Fruit fly (Drosophila melanogaster) whole organism, embryonic: ENCODE data around the gene Nin.

Experiments
- BEAF-32 ChIP-seq: fragments of 200-800 bp; sonication (Bioruptor generic); optimal IDR thresholded peaks from 3 replicates; lab custom pipeline; 2017; ENCODE audit warnings: missing biosample characterization, missing genetic modification characterization, mild to moderate bottlenecking, moderate library complexity, missing genetic modification reagents
- Bdp1 ChIP-seq: fragments of 200-800 bp; sonication (Bioruptor generic); optimal IDR thresholded peaks from 3 replicates; lab custom pipeline; 2016; ENCODE audit warnings: missing biosample characterization, missing genetic modification characterization
- CG10431 ChIP-seq: fragments of 200-800 bp; sonication (Bioruptor generic); optimal IDR thresholded peaks from 3 replicates; lab custom pipeline; 2018; ENCODE audit warnings: missing biosample characterization, mild to moderate bottlenecking, missing genetic modification characterization
- CG11504 ChIP-seq: fragments of 200-800 bp; sonication (Bioruptor generic); optimal IDR thresholded peaks from 3 replicates; lab custom pipeline; 2019; ENCODE audit warnings: missing biosample characterization, mild to moderate bottlenecking, missing genetic modification characterization, moderate library complexity
- CG13296 ChIP-seq: fragments of 200-800 bp; sonication (Bioruptor generic); optimal IDR thresholded peaks from 3 replicates; lab custom pipeline; 2018; ENCODE audit warnings: missing biosample characterization, mild to moderate bottlenecking, missing genetic modification characterization
- CG13624 ChIP-seq: fragments of 200-800 bp; sonication (Bioruptor generic); optimal IDR thresholded peaks from 2 replicates; lab custom pipeline; 2016; ENCODE audit warnings: missing biosample characterization, missing genetic modification characterization
- CG14014 ChIP-seq: fragments of 200-800 bp; sonication (Bioruptor generic); IDR thresholded peaks from 2 replicates; pipeline ENCODE4 v1.3.6; 2022; ENCODE audit warnings: missing biosample characterization, missing genetic modification characterization
- CG14710 ChIP-seq: fragments of 200-800 bp; sonication (Bioruptor generic); optimal IDR thresholded peaks from 3 replicates; lab custom pipeline; 2019; ENCODE audit warnings: missing biosample characterization, mild to moderate bottlenecking, missing genetic modification characterization, moderate library complexity
- CG15269 ChIP-seq: fragments of 200-800 bp; sonication (Bioruptor generic); optimal IDR thresholded peaks from 2 replicates; lab custom pipeline; 2018; ENCODE audit warnings: missing biosample characterization, mild to moderate bottlenecking, missing genetic modification characterization, moderate library complexity
- CG16815 ChIP-seq: fragments of 200-800 bp; sonication (Bioruptor generic); optimal IDR thresholded peaks from 3 replicates; lab custom pipeline; 2017; ENCODE audit warnings: missing biosample characterization, mild to moderate bottlenecking, missing genetic modification characterization
- CG30403 ChIP-seq: fragments of 200-800 bp; sonication (Bioruptor generic); optimal IDR thresholded peaks from 3 replicates; lab custom pipeline; 2016; ENCODE audit warnings: missing biosample characterization, missing genetic modification characterization
- CG30431 ChIP-seq: fragments of 200-800 bp; sonication (Bioruptor generic); optimal IDR thresholded peaks from 2 replicates; lab custom pipeline; 2017; ENCODE audit warnings: missing biosample characterization, missing genetic modification characterization
- CG43689 ChIP-seq: fragments of 200-800 bp; sonication (Bioruptor generic); IDR thresholded peaks from 2 replicates; pipeline ENCODE4 v1.3.6; 2022; ENCODE audit warnings: missing biosample characterization, missing genetic modification characterization
- CG6175 ChIP-seq: fragments of 200-800 bp; sonication (Bioruptor generic); IDR thresholded peaks from 3 replicates; pipeline ENCODE4 v1.3.6; 2022; ENCODE audit warnings: missing biosample characterization, missing genetic modification characterization
- CG9876 ChIP-seq: fragments of 200-800 bp; sonication (Bioruptor generic); optimal IDR thresholded peaks from 2 replicates; lab custom pipeline; 2016; ENCODE audit warnings: missing biosample characterization, missing genetic modification characterization
- E2f2 ChIP-seq: fragments of 200-800 bp; sonication (Bioruptor generic); IDR thresholded peaks from 2 replicates; pipeline ENCODE4 v1.3.6; 2022; ENCODE audit warnings: missing biosample characterization, missing genetic modification characterization
- Gug ChIP-seq: fragments of 200-800 bp; sonication (Bioruptor generic); IDR thresholded peaks from 4 replicates; pipeline ENCODE4 v1.3.6; 2022; ENCODE audit warnings: missing biosample characterization, missing genetic modification characterization
- HLHmδ ChIP-seq: fragments of 200-800 bp; sonication (Bioruptor generic); optimal IDR thresholded peaks from 2 replicates; lab custom pipeline; 2018; ENCODE audit warnings: missing biosample characterization, mild to moderate bottlenecking, missing genetic modification characterization, moderate library complexity
- Hr51 ChIP-seq, 2 experiments: fragments of 200-800 bp; sonication (Bioruptor generic); optimal IDR thresholded peaks; 2 replicates in 1 of 2; 3 replicates in 1 of 2; lab custom pipeline; 2016 to 2018; ENCODE audit warnings: missing biosample characterization in 2 of 2, missing genetic modification characterization in 2 of 2, mild to moderate bottlenecking in 1 of 2, moderate library complexity in 1 of 2
- NC2β ChIP-seq: fragments of 200-800 bp; sonication (Bioruptor generic); optimal IDR thresholded peaks from 2 replicates; lab custom pipeline; 2016; ENCODE audit warnings: missing biosample characterization, missing genetic modification characterization
- PHDP ChIP-seq: fragments of 200-800 bp; sonication (Bioruptor generic); optimal IDR thresholded peaks from 3 replicates; lab custom pipeline; 2018; ENCODE audit warnings: missing biosample characterization, mild to moderate bottlenecking, missing genetic modification characterization, moderate library complexity
- Sox102F ChIP-seq: fragments of 200-800 bp; sonication (Bioruptor generic); optimal IDR thresholded peaks from 2 replicates; lab custom pipeline; 2018; ENCODE audit warnings: missing biosample characterization, mild to moderate bottlenecking, missing genetic modification characterization, moderate library complexity
- Taf1 ChIP-seq: fragments of 200-800 bp; sonication (Bioruptor generic); IDR thresholded peaks from 2 replicates; pipeline ENCODE4 v1.3.6; 2022; ENCODE audit warnings: missing biosample characterization, missing genetic modification characterization
- amos ChIP-seq: fragments of 200-800 bp; sonication (Bioruptor generic); IDR thresholded peaks from 2 replicates; pipeline ENCODE4 v1.3.6; 2022; ENCODE audit warnings: missing biosample characterization, missing genetic modification characterization; ENCODE audit not compliant: partially characterized antibody
- aop ChIP-seq: fragments of 200-800 bp; sonication (Bioruptor generic); IDR thresholded peaks from 2 replicates; pipeline ENCODE4 v1.3.6; 2022; ENCODE audit warnings: missing biosample characterization, missing genetic modification characterization
- bab2 ChIP-seq: fragments of 200-800 bp; sonication (Bioruptor generic); optimal IDR thresholded peaks from 2 replicates; lab custom pipeline; 2016; ENCODE audit warnings: missing biosample characterization, missing genetic modification characterization
- corto ChIP-seq: fragments of 200-800 bp; sonication (Bioruptor generic); optimal IDR thresholded peaks from 2 replicates; lab custom pipeline; 2016; ENCODE audit warnings: missing biosample characterization, mild to moderate bottlenecking, missing genetic modification characterization, moderate library complexity
- disco-r ChIP-seq: fragments of 200-800 bp; sonication (Bioruptor generic); optimal IDR thresholded peaks from 2 replicates; lab custom pipeline; 2016; ENCODE audit warnings: missing biosample characterization, missing genetic modification characterization
- fd102C ChIP-seq: fragments of 200-800 bp; sonication (Bioruptor generic); optimal IDR thresholded peaks from 2 replicates; lab custom pipeline; 2018; ENCODE audit warnings: missing biosample characterization, mild to moderate bottlenecking, missing genetic modification characterization, moderate library complexity
- fd3F ChIP-seq: fragments of 200-800 bp; sonication (Bioruptor generic); optimal IDR thresholded peaks from 2 replicates; lab custom pipeline; 2018; ENCODE audit warnings: missing biosample characterization, mild to moderate bottlenecking, missing genetic modification characterization, moderate library complexity
- fd64A ChIP-seq: fragments of 200-800 bp; sonication (Bioruptor generic); optimal IDR thresholded peaks from 3 replicates; lab custom pipeline; 2018; ENCODE audit warnings: missing biosample characterization, mild to moderate bottlenecking, missing genetic modification characterization
- gcm ChIP-seq: fragments of 200-800 bp; sonication (Bioruptor generic); optimal IDR thresholded peaks from 2 replicates; lab custom pipeline; 2019; ENCODE audit warnings: missing biosample characterization, mild to moderate bottlenecking, missing genetic modification characterization, moderate library complexity
- gcm2 ChIP-seq: fragments of 200-800 bp; sonication (Bioruptor generic); optimal IDR thresholded peaks from 2 replicates; lab custom pipeline; 2016; ENCODE audit warnings: missing biosample characterization, missing genetic modification characterization
- gt ChIP-seq: fragments of 200-800 bp; sonication (Bioruptor generic); IDR thresholded peaks from 2 replicates; pipeline ENCODE4 v1.3.6; 2022; ENCODE audit warnings: missing biosample characterization, missing genetic modification characterization
- hb ChIP-seq: fragments of 200-800 bp; sonication (Bioruptor generic); IDR thresholded peaks from 3 replicates; pipeline ENCODE4 v1.3.6; 2022; ENCODE audit warnings: missing biosample characterization, missing genetic modification characterization; ENCODE audit not compliant: partially characterized antibody
- hkb ChIP-seq, 2 experiments: fragments of 200-800 bp in 1 of 2; fragments of >200 bp in 1 of 2; sonication (Bioruptor generic) in 1 of 2; IDR thresholded peaks in 1 of 2; optimal IDR thresholded peaks in 1 of 2; 2 replicates each; pipeline versions ENCODE4 v1.3.6 to Lab custom; 2017 to 2022; ENCODE audit warnings: missing biosample characterization in 1 of 2, missing genetic modification characterization in 1 of 2
- lab ChIP-seq: fragments of 200-800 bp; sonication (Bioruptor generic); optimal IDR thresholded peaks from 3 replicates; lab custom pipeline; 2017; ENCODE audit warnings: missing biosample characterization, missing genetic modification characterization, mild to moderate bottlenecking, moderate library complexity, missing genetic modification reagents
- lbe ChIP-seq: fragments of 200-800 bp; sonication (Bioruptor generic); optimal IDR thresholded peaks from 2 replicates; lab custom pipeline; 2016; ENCODE audit warnings: missing biosample characterization, mild to moderate bottlenecking, missing genetic modification characterization
- mld ChIP-seq: fragments of 200-800 bp; sonication (Bioruptor generic); IDR thresholded peaks from 3 replicates; pipeline ENCODE4 v1.3.6; 2022; ENCODE audit warnings: missing biosample characterization, missing genetic modification characterization; ENCODE audit not compliant: partially characterized antibody
- nom ChIP-seq: fragments of 200-800 bp; sonication (Bioruptor generic); optimal IDR thresholded peaks from 2 replicates; lab custom pipeline; 2017; ENCODE audit warnings: missing biosample characterization, missing genetic modification characterization, mild to moderate bottlenecking, moderate library complexity, missing genetic modification reagents
- peb ChIP-seq: fragments of 200-800 bp; sonication (Bioruptor generic); IDR thresholded peaks from 2 replicates; pipeline ENCODE4 v1.3.6; 2022; ENCODE audit warnings: missing biosample characterization, missing genetic modification characterization
- scrt ChIP-seq: fragments of 200-800 bp; sonication (Bioruptor generic); optimal IDR thresholded peaks from 2 replicates; lab custom pipeline; 2018; ENCODE audit warnings: missing biosample characterization, mild to moderate bottlenecking, missing genetic modification characterization, moderate library complexity
- sug ChIP-seq: fragments of 200-800 bp; optimal IDR thresholded peaks from 2 replicates; lab custom pipeline; 2019; ENCODE audit warnings: missing biosample characterization, mild to moderate bottlenecking, missing genetic modification characterization, moderate library complexity
- tll ChIP-seq, 2 experiments: fragments of 200-800 bp in 1 of 2; fragments of >200 bp in 1 of 2; sonication (Bioruptor generic) in 1 of 2; optimal IDR thresholded peaks; 2 replicates each; lab custom pipeline; 2017 to 2019; ENCODE audit warnings: missing biosample characterization in 2 of 2, missing genetic modification characterization in 2 of 2, mild to moderate bottlenecking in 1 of 2, moderate library complexity in 1 of 2
- trem ChIP-seq: fragments of 200-800 bp; optimal IDR thresholded peaks from 3 replicates; lab custom pipeline; 2019; ENCODE audit warnings: missing biosample characterization, mild to moderate bottlenecking, missing genetic modification characterization, moderate library complexity
- trh ChIP-seq: fragments of 200-800 bp; sonication (Bioruptor generic); optimal IDR thresholded peaks from 2 replicates; lab custom pipeline; 2016; ENCODE audit warnings: missing biosample characterization, missing genetic modification characterization
- wek ChIP-seq: fragments of 200-800 bp; sonication (Bioruptor generic); optimal IDR thresholded peaks from 3 replicates; lab custom pipeline; 2018; ENCODE audit warnings: missing biosample characterization, mild to moderate bottlenecking, missing genetic modification characterization, moderate library complexity

Nin gene

dm6 chr2L:5326414-5327265 lies 48.3 kb upstream of the Nin start, which contains the start of the genes Ncoa6 and cype (continued):
- no peak for TF ChIP-seq fd64A
- TF ChIP-seq CG13296 (GFP tag; lab: Kevin White, UChicago): peak; percentile 51
- TF ChIP-seq nom (GFP tag; lab: Kevin White, UChicago): no peak
- no peak for TF ChIP-seq scrt (GFP tag; lab: Kevin White, UChicago)
- TF ChIP-seq Gug (GFP tag; lab: Robert Waterston, UW): no peak; the same call in 3 of the 4 replicates
- TF ChIP-seq Taf1: no peak
- no peak for TF ChIP-seq lbe (GFP tag; lab: Kevin White, UChicago)
- TF ChIP-seq CG11504 (tag; lab: Kevin White, UChicago): peak; percentile 69
- TF ChIP-seq Sox102F (GFP tag; lab: Kevin White, UChicago): peak; percentile 49
- TF ChIP-seq gt (GFP tag; lab: Robert Waterston, UW): no peak
- TF ChIP-seq Hr51 (GFP tag; optimal IDR thresholded peaks at IDR 0.05; lab: Kevin White, UChicago): peak in 1 of 2 experiments; percentile 66
- no peak for TF ChIP-seq hkb (optimal IDR thresholded peaks at IDR 0.05; lab: Kevin White, UChicago)
- TF ChIP-seq hkb (GFP tag; IDR thresholded peaks at IDR 0.05; lab: Robert Waterston, UW): no peak
- no peak for TF ChIP-seq trh (GFP tag; lab: Kevin White, UChicago)
- TF ChIP-seq mld (GFP tag; lab: Robert Waterston, UW): peak; percentile 45; the same call in 1 of the 3 replicates
- TF ChIP-seq wek: no peak
- TF ChIP-seq BEAF-32 (GFP tag; lab: Kevin White, UChicago): peak; percentile 74
- TF ChIP-seq CG14014 (GFP tag; lab: Robert Waterston, UW): 0 out of 2 replicates have a peak, but pooled peaks have one; percentile 21
- no peak for TF ChIP-seq CG43689 (GFP tag; lab: Robert Waterston, UW)
- TF ChIP-seq lab (GFP tag; lab: Kevin White, UChicago): peak; percentile 60
- TF ChIP-seq trem: peak; percentile 44
- TF ChIP-seq PHDP (tag; lab: Kevin White, UChicago): peak; percentile 25
- no peak for TF ChIP-seq peb
- TF ChIP-seq hb (GFP tag; lab: Robert Waterston, UW): peak; percentile 60; the same call in 1 of the 3 replicates
- no peak for TF ChIP-seq tll (GFP tag; optimal IDR thresholded peaks at IDR 0.05; lab: Kevin White, UChicago)
- peak; percentile 56 for TF ChIP-seq sug
- no peak for TF ChIP-seq NC2β (GFP tag; lab: Kevin White, UChicago)
- TF ChIP-seq corto (GFP tag; lab: Kevin White, UChicago): no peak
- peak; percentile 6 for TF ChIP-seq HLHmδ
- no peak for TF ChIP-seq Bdp1
- peak; percentile 5 for TF ChIP-seq bab2 (GFP tag; lab: Kevin White, UChicago)
- TF ChIP-seq CG16815 (GFP tag; lab: Kevin White, UChicago): peak; percentile 31
- TF ChIP-seq CG6175: no peak
- TF ChIP-seq disco-r (GFP tag; lab: Kevin White, UChicago): no peak
- TF ChIP-seq fd102C (GFP tag; lab: Kevin White, UChicago): no peak
- TF ChIP-seq CG9876: no peak
- peak; percentile 12 for TF ChIP-seq CG10431 (GFP tag; lab: Kevin White, UChicago)
- peak; percentile 35 for TF ChIP-seq gcm (GFP tag; lab: Kevin White, UChicago)
- TF ChIP-seq fd3F (GFP tag; lab: Kevin White, UChicago): peak; percentile 52
- TF ChIP-seq CG30403: peak; percentile 54
- peak; percentile 16 for TF ChIP-seq CG30431 (GFP tag; lab: Kevin White, UChicago)
- no peak for TF ChIP-seq gcm2
- no peak for TF ChIP-seq aop (GFP tag; lab: Robert Waterston, UW)
- TF ChIP-seq amos (GFP tag; lab: Robert Waterston, UW): peak; percentile 88
- peak; percentile 62 for TF ChIP-seq CG15269 (tag; lab: Kevin White, UChicago)
- TF ChIP-seq CG14710: peak; percentile 69
- peak; percentile 34; the same call in 1 of the 2 replicates for TF ChIP-seq E2f2 (GFP tag; lab: Robert Waterston, UW)
- TF ChIP-seq CG13624: no peak
